Fruit fly (Drosophila melanogaster) whole organism, wandering third instar larva: ENCODE measurements around the gene foxo.

Experiments
- Abd-B ChIP-seq: fragments of >200 bp; optimal IDR thresholded peaks from 2 replicates; lab custom pipeline; 2017; ENCODE audit warnings: missing biosample characterization, missing genetic modification characterization
- CG32264 ChIP-seq: fragments of 200-800 bp; sonication (Bioruptor generic); optimal IDR thresholded peaks from 2 replicates; lab custom pipeline; 2016; ENCODE audit warnings: missing biosample characterization, missing genetic modification characterization
- CG9705 ChIP-seq: fragments of 200-800 bp; sonication (Bioruptor generic); optimal IDR thresholded peaks from 2 replicates; lab custom pipeline; 2018; ENCODE audit warnings: missing biosample characterization, mild to moderate bottlenecking, missing genetic modification characterization
- CrebA ChIP-seq: fragments of 200-800 bp; sonication (Bioruptor generic); optimal IDR thresholded peaks from 2 replicates; lab custom pipeline; 2016; ENCODE audit warnings: missing biosample characterization, mild to moderate bottlenecking, missing genetic modification characterization, borderline replicate concordance
- Dfd ChIP-seq: fragments of >200 bp; optimal IDR thresholded peaks from 2 replicates; lab custom pipeline; 2017; ENCODE audit warnings: missing biosample characterization, missing genetic modification characterization
- Dif ChIP-seq: fragments of 200-275, 200-300 bp; sonication (Bioruptor generic); optimal IDR thresholded peaks from 2 replicates; lab custom pipeline; 2018; ENCODE audit warnings: missing biosample characterization, missing genetic modification characterization; ENCODE audit not compliant: partially characterized antibody
- GATAd ChIP-seq: sonication (Bioruptor generic); optimal IDR thresholded peaks from 2 replicates; lab custom pipeline; 2016; ENCODE audit warnings: missing biosample characterization, missing genetic modification characterization
- HLH106 ChIP-seq: fragments of 200-800 bp; optimal IDR thresholded peaks from 3 replicates; lab custom pipeline; 2019; ENCODE audit warnings: missing biosample characterization, mild to moderate bottlenecking, missing genetic modification characterization, moderate library complexity
- Hnf4 ChIP-seq: fragments of 200-800 bp; sonication (Bioruptor generic); optimal IDR thresholded peaks from 2 replicates; lab custom pipeline; 2016; ENCODE audit warnings: missing biosample characterization, mild to moderate bottlenecking, missing genetic modification characterization
- Hr78 ChIP-seq: fragments of >200 bp; optimal IDR thresholded peaks from 2 replicates; lab custom pipeline; 2017; ENCODE audit warnings: missing biosample characterization, missing genetic modification characterization
- Hr83 ChIP-seq: fragments of 200-300 bp; sonication (Bioruptor generic); optimal IDR thresholded peaks from 2 replicates; lab custom pipeline; 2016; ENCODE audit warnings: missing biosample characterization, mild to moderate bottlenecking, missing genetic modification characterization, moderate library complexity; ENCODE audit not compliant: poor library complexity, severe bottlenecking
- Jra ChIP-seq: sonication (Bioruptor generic); optimal IDR thresholded peaks from 2 replicates; lab custom pipeline; 2016; ENCODE audit warnings: missing biosample characterization, missing genetic modification characterization
- Mio ChIP-seq: sonication (Bioruptor generic); optimal IDR thresholded peaks from 2 replicates; lab custom pipeline; 2016; ENCODE audit warnings: missing biosample characterization, missing genetic modification characterization
- Myc ChIP-seq: fragments of >200 bp; optimal IDR thresholded peaks from 2 replicates; lab custom pipeline; 2017
- N ChIP-seq: fragments of >200 bp; optimal IDR thresholded peaks from 2 replicates; lab custom pipeline; 2018; ENCODE audit warnings: missing biosample characterization, missing external identifiers, missing genetic modification characterization
- OdsH ChIP-seq: fragments of 200-800 bp; sonication (Bioruptor generic); optimal IDR thresholded peaks from 2 replicates; lab custom pipeline; 2016; ENCODE audit warnings: missing biosample characterization, mild to moderate bottlenecking, missing genetic modification characterization
- Rel ChIP-seq, 2 experiments: fragments of 200-800 bp; sonication (Bioruptor generic) in 1 of 2; optimal IDR thresholded peaks; 2 replicates in 1 of 2; 3 replicates in 1 of 2; lab custom pipeline; 2016 to 2019; ENCODE audit warnings: mild to moderate bottlenecking in 2 of 2, missing biosample characterization in 2 of 2, missing genetic modification characterization in 2 of 2, moderate library complexity in 1 of 2
- Sp1 ChIP-seq: fragments of 200-800 bp; sonication (Bioruptor generic); optimal IDR thresholded peaks from 3 replicates; lab custom pipeline; 2019; ENCODE audit warnings: missing biosample characterization, mild to moderate bottlenecking, missing genetic modification characterization, moderate library complexity
- Vsx2 ChIP-seq: fragments of 200-300, 225-300 bp; sonication (Bioruptor generic); optimal IDR thresholded peaks from 2 replicates; lab custom pipeline; 2018; ENCODE audit warnings: missing biosample characterization, missing genetic modification characterization; ENCODE audit not compliant: partially characterized antibody
- br ChIP-seq: fragments of 200-800 bp; sonication (Bioruptor generic); optimal IDR thresholded peaks from 2 replicates; lab custom pipeline; 2016; ENCODE audit warnings: missing biosample characterization, missing genetic modification characterization
- brk ChIP-seq: fragments of 200-800 bp; sonication (Bioruptor generic); optimal IDR thresholded peaks from 2 replicates; lab custom pipeline; 2016; ENCODE audit warnings: missing biosample characterization, mild to moderate bottlenecking, missing genetic modification characterization
- dl ChIP-seq, 2 experiments: fragments of 175-275, 200-275 bp in 1 of 2; fragments of 200-275 bp in 1 of 2; sonication (Bioruptor generic); optimal IDR thresholded peaks; lab custom pipeline; 2018; ENCODE audit warnings: mild to moderate bottlenecking in 2 of 2, missing biosample characterization in 2 of 2, missing genetic modification characterization in 2 of 2, moderate library complexity in 2 of 2; ENCODE audit not compliant: partially characterized antibody in 2 of 2, insufficient read depth in 1 of 2
- dmrt93B ChIP-seq: fragments of 200-800 bp; sonication (Bioruptor generic); optimal IDR thresholded peaks from 2 replicates; lab custom pipeline; 2018; ENCODE audit warnings: missing biosample characterization, mild to moderate bottlenecking, missing genetic modification characterization
- dsf ChIP-seq: sonication (Bioruptor generic); optimal IDR thresholded peaks from 2 replicates; lab custom pipeline; 2016; ENCODE audit warnings: missing biosample characterization, missing genetic modification characterization, borderline replicate concordance
- ey ChIP-seq: fragments of 200-800 bp; sonication (Bioruptor generic); optimal IDR thresholded peaks from 2 replicates; lab custom pipeline; 2016; ENCODE audit warnings: missing biosample characterization, missing genetic modification characterization
- foxo ChIP-seq, 2 experiments: fragments of 200-800 bp; sonication (Bioruptor generic); optimal IDR thresholded peaks; 2 replicates in 1 of 2; 3 replicates in 1 of 2; lab custom pipeline; 2016 to 2017; ENCODE audit warnings: missing biosample characterization in 2 of 2, missing genetic modification characterization in 2 of 2
- fru ChIP-seq: fragments of 200-800 bp; sonication (Bioruptor generic); optimal IDR thresholded peaks from 3 replicates; lab custom pipeline; 2016; ENCODE audit warnings: missing biosample characterization, mild to moderate bottlenecking, missing genetic modification characterization
- h ChIP-seq: fragments of 200-800 bp; sonication (Bioruptor generic); optimal IDR thresholded peaks from 3 replicates; lab custom pipeline; 2016; ENCODE audit warnings: missing biosample characterization, mild to moderate bottlenecking, missing genetic modification characterization
- jim ChIP-seq: fragments of 175-275, 200-325 bp; sonication (Bioruptor generic); optimal IDR thresholded peaks from 2 replicates; lab custom pipeline; 2016; ENCODE audit warnings: missing biosample characterization, mild to moderate bottlenecking, missing genetic modification characterization
- lola ChIP-seq: fragments of >200 bp; optimal IDR thresholded peaks from 2 replicates; lab custom pipeline; 2017; ENCODE audit warnings: missing biosample characterization, missing genetic modification characterization
- pan ChIP-seq: fragments of >200 bp; optimal IDR thresholded peaks from 2 replicates; lab custom pipeline; 2017
- psq ChIP-seq: fragments of 200-800 bp; sonication (Bioruptor generic); optimal IDR thresholded peaks from 3 replicates; lab custom pipeline; 2017; ENCODE audit warnings: missing biosample characterization, mild to moderate bottlenecking, missing genetic modification characterization, moderate library complexity
- rgr ChIP-seq: fragments of 200-800 bp; sonication (Bioruptor generic); optimal IDR thresholded peaks from 3 replicates; lab custom pipeline; 2016; ENCODE audit warnings: missing biosample characterization, mild to moderate bottlenecking, missing genetic modification characterization
- sage ChIP-seq: fragments of 200-800 bp; sonication (Bioruptor generic); optimal IDR thresholded peaks from 2 replicates; lab custom pipeline; 2016; ENCODE audit warnings: missing biosample characterization, mild to moderate bottlenecking, missing genetic modification characterization
- sv ChIP-seq: fragments of 200-800 bp; sonication (Bioruptor generic); optimal IDR thresholded peaks from 3 replicates; lab custom pipeline; 2016; ENCODE audit warnings: missing biosample characterization, missing genetic modification characterization
- tai ChIP-seq: sonication (Bioruptor generic); optimal IDR thresholded peaks from 2 replicates; lab custom pipeline; 2016; ENCODE audit warnings: missing biosample characterization, missing genetic modification characterization
- usp ChIP-seq: fragments of >200 bp; optimal IDR thresholded peaks from 2 replicates; lab custom pipeline; 2017; ENCODE audit warnings: missing biosample characterization, missing genetic modification characterization
- woc ChIP-seq: sonication (Bioruptor generic); optimal IDR thresholded peaks from 2 replicates; lab custom pipeline; 2016; ENCODE audit warnings: missing biosample characterization, mild to moderate bottlenecking, missing genetic modification characterization

foxo gene

DNA sequence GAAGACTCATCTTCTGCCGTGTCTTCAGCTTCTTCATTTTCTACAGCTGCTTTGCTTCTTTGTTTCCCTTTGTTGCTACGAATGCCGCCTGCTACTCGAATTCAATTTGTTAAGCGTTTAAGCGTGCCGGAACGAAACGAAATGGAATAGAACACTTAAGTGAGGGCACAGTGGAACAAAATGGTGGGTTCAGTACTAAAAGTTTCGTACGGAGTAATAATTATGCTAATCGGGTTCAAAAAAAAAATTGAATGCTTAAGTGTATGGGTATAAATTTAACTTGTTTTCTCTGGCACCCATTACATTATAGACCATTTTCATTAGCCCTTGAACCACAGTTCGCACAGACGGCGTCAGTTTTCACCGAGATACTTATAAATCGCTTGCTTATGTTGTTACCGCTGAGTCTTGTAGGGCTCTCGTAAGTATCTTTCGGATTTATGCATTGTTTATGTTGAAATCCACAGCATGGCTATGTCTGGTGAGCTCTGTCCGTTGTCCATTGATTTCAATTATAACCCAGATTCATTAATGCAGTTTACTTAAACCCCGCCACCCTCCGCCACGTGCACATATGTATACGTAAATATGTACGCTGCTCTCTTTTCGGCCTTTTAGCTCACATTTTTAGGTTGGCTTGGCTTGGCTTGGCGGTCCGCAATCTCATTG is 44.1 kb upstream of the foxo start:
- peak; percentile 46 for TF ChIP-seq br (GFP tag; lab: Kevin White, UChicago)
- TF ChIP-seq dsf: no peak
- TF ChIP-seq rgr: peak; percentile 61
- TF ChIP-seq brk (GFP tag; lab: Kevin White, UChicago): no peak
- no peak for TF ChIP-seq tai (GFP tag; lab: Kevin White, UChicago)
- TF ChIP-seq Hr83 (GFP tag; lab: Kevin White, UChicago): peak; percentile 36
- peak; percentile 49 for TF ChIP-seq ey (GFP tag; lab: Kevin White, UChicago)
- no peak for TF ChIP-seq GATAd
- TF ChIP-seq sage (GFP tag; lab: Kevin White, UChicago): peak; percentile 79
- no peak for TF ChIP-seq usp (GFP tag; lab: Kevin White, UChicago)
- TF ChIP-seq pan: no peak
- TF ChIP-seq CrebA (GFP tag; lab: Kevin White, UChicago): no peak
- TF ChIP-seq CG32264 (GFP tag; lab: Kevin White, UChicago): peak; percentile 6
- TF ChIP-seq Hnf4 (GFP tag; lab: Kevin White, UChicago): peak; percentile 47
- TF ChIP-seq N (GFP tag; lab: Kevin White, UChicago): no peak
- no peak for TF ChIP-seq Vsx2 (GFP tag; lab: Kevin White, UChicago)
- TF ChIP-seq Abd-B (GFP tag; lab: Kevin White, UChicago): no peak
- TF ChIP-seq dl (GFP tag; optimal IDR thresholded peaks at IDR 0.05; lab: Kevin White, UChicago; ENCODE audit: insufficient read depth in 1 of 2, partially characterized antibody in 2 of 2): no peak
- peak; percentile 49 for TF ChIP-seq Sp1
- no peak for TF ChIP-seq Hr78 (GFP tag; lab: Kevin White, UChicago)
- TF ChIP-seq OdsH (GFP tag; lab: Kevin White, UChicago): peak; percentile 14
- TF ChIP-seq sv: peak; percentile 69
- TF ChIP-seq Rel (GFP tag; optimal IDR thresholded peaks at IDR 0.05; lab: Kevin White, UChicago): no peak
- TF ChIP-seq Rel (tag; optimal IDR thresholded peaks at IDR 0.05; lab: Kevin White, UChicago): no peak
- TF ChIP-seq h (GFP tag; lab: Kevin White, UChicago): peak; percentile 93
- TF ChIP-seq foxo (GFP tag; optimal IDR thresholded peaks at IDR 0.05; lab: Kevin White, UChicago): peak in 1 of 2 experiments; percentile 87
- TF ChIP-seq woc (GFP tag; lab: Kevin White, UChicago): peak; percentile 83
- no peak for TF ChIP-seq CG9705 (GFP tag; lab: Kevin White, UChicago)
- peak; percentile 82 for TF ChIP-seq fru
- no peak for TF ChIP-seq Dfd (GFP tag; lab: Kevin White, UChicago)
- TF ChIP-seq Myc (lab: Kevin White, UChicago): no peak
- no peak for TF ChIP-seq Dif (GFP tag; lab: Kevin White, UChicago)
- TF ChIP-seq psq (GFP tag; lab: Kevin White, UChicago): peak; percentile 21
- TF ChIP-seq Mio (GFP tag; lab: Kevin White, UChicago): no peak
- peak; percentile 64 for TF ChIP-seq dmrt93B
- no peak for TF ChIP-seq lola (GFP tag; lab: Kevin White, UChicago)
- no peak for TF ChIP-seq Jra
- TF ChIP-seq HLH106 (tag; lab: Kevin White, UChicago): peak; percentile 66
- no peak for TF ChIP-seq jim (GFP tag; lab: Kevin White, UChicago)
- TF ChIP-seq, all 38 proteins: peak for 17

DNA sequence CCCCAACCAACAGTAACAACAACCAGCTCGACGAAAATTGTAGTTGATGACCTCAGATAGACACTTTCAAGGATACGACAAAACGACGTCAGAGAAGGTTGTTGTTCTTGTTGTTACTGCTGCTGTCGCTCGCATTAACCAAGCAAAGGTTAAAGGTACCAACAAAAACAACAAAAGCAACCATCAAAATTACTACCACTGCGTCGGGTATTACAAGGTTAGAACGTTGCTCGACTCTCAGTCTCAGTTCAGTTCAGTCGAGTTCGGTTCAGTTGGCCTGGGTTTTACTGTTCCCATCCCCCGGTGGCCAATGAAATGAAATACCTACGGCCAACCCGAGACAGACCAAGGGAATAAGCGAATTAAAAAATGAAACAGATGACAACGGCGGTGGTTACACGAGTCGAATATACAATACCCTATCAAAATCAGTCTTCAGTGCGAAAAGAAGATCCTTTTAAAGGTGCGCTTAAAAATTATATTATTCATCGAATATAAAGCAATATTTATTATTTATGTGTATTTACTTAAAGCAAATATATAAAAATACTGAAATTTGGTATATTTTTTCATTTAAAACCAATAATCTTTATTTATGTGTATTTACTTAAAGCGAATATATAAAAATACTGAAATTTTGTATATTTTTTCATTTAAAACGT is 42.8 kb upstream of the foxo start:
- TF ChIP-seq dl (GFP tag; optimal IDR thresholded peaks at IDR 0.05; lab: Kevin White, UChicago; ENCODE audit: insufficient read depth in 1 of 2, partially characterized antibody in 2 of 2): no peak
- TF ChIP-seq tai (GFP tag; lab: Kevin White, UChicago): no peak
- TF ChIP-seq brk (GFP tag; lab: Kevin White, UChicago): no peak
- no peak for TF ChIP-seq Dfd (GFP tag; lab: Kevin White, UChicago)
- no peak for TF ChIP-seq CG9705 (GFP tag; lab: Kevin White, UChicago)
- TF ChIP-seq Rel (GFP tag; optimal IDR thresholded peaks at IDR 0.05; lab: Kevin White, UChicago): no peak
- TF ChIP-seq Rel (tag; optimal IDR thresholded peaks at IDR 0.05; lab: Kevin White, UChicago): no peak
- TF ChIP-seq sage (GFP tag; lab: Kevin White, UChicago): no peak
- no peak for TF ChIP-seq dmrt93B
- TF ChIP-seq OdsH (GFP tag; lab: Kevin White, UChicago): no peak
- TF ChIP-seq dsf: no peak
- no peak for TF ChIP-seq CG32264 (GFP tag; lab: Kevin White, UChicago)
- TF ChIP-seq CrebA (GFP tag; lab: Kevin White, UChicago): no peak
- no peak for TF ChIP-seq Mio (GFP tag; lab: Kevin White, UChicago)
- TF ChIP-seq, all 38 proteins: peak for 0
